Worm (Caenorhabditis elegans): Measurements from ENCODE around the gene cup-14.

- TF ChIP-seq elt-2 (tag; optimal IDR thresholded peaks at IDR 0.05) (peak; percentile 83), nhr-11 (tag; optimal IDR thresholded peaks at IDR 0.05) (no peak), ceh-16 (tag; optimal IDR thresholded peaks at IDR 0.05) (no peak)
These were observed 58.1 kb downstream of the cup-14 start for ce11 chrII:13813950-13814349.

Data from whole organism, L3 larva.